Fruit fly (Drosophila melanogaster): ENCODE results near the gene grp.
A peak's percentile ranks its signal among the peaks of the same experiment; 100 is the strongest.

grp gene

dm6 chr2L:16684908-16685611 is 5.2 kb downstream of the grp start (continued):
- TF ChIP-seq slou (GFP tag; optimal IDR thresholded peaks at IDR 0.05) (no peak), Xbp1 (GFP tag; optimal IDR thresholded peaks at IDR 0.05) (peak; percentile 46), Six4 (GFP tag; optimal IDR thresholded peaks at IDR 0.05) (peak; percentile 33), CG2678 (tag; optimal IDR thresholded peaks at IDR 0.05) (peak; percentile 89), CG11504 (tag; optimal IDR thresholded peaks at IDR 0.05) (peak; percentile 84), CG18262 (tag; optimal IDR thresholded peaks at IDR 0.05) (peak; percentile 87), ewg (GFP tag; optimal IDR thresholded peaks at IDR 0.05) (peak; percentile 92), CG4360 (GFP tag; IDR thresholded peaks at IDR 0.05) (no peak), CG17361 (GFP tag; IDR thresholded peaks at IDR 0.05) (peak; percentile 77), lilli (GFP tag; optimal IDR thresholded peaks at IDR 0.05) (no peak), CG12155 (GFP tag; optimal IDR thresholded peaks at IDR 0.05) (peak; percentile 28), gsb (GFP tag; IDR thresholded peaks at IDR 0.05) (no peak), CG4424 (GFP tag; optimal IDR thresholded peaks at IDR 0.05) (peak; percentile 62), btn (GFP tag; optimal IDR thresholded peaks at IDR 0.05) (no peak), fru (optimal IDR thresholded peaks at IDR 0.05) (no peak), CG16863 (GFP tag; optimal IDR thresholded peaks at IDR 0.05) (no peak), Tbp (GFP tag; optimal IDR thresholded peaks at IDR 0.05) (no peak), CG7372 (GFP tag; IDR thresholded peaks at IDR 0.05) (0 out of 2 replicates have a peak, but pooled peaks have one; percentile 18), her (GFP tag; optimal IDR thresholded peaks at IDR 0.05) (no peak), CG31224 (GFP tag; IDR thresholded peaks at IDR 0.05) (no peak), p53 (GFP tag; optimal IDR thresholded peaks at IDR 0.05) (no peak), CG17359 (tag; optimal IDR thresholded peaks at IDR 0.05) (peak; percentile 33), wek (GFP tag; optimal IDR thresholded peaks at IDR 0.05) (no peak), Poxn (GFP tag; IDR thresholded peaks at IDR 0.05) (no peak), Dp (GFP tag; optimal IDR thresholded peaks at IDR 0.05) (no peak), CG7839 (tag; optimal IDR thresholded peaks at IDR 0.05) (peak; percentile 82), HLH4C (GFP tag; IDR thresholded peaks at IDR 0.05; ENCODE audit: partially characterized antibody) (no peak), CG10462 (GFP tag; optimal IDR thresholded peaks at IDR 0.05) (no peak), Sox102F (GFP tag; optimal IDR thresholded peaks at IDR 0.05) (peak; percentile 58), CG6654 (GFP tag; optimal IDR thresholded peaks at IDR 0.05) (peak; percentile 7), fu2 (GFP tag; optimal IDR thresholded peaks at IDR 0.05) (no peak), dysf (GFP tag; IDR thresholded peaks at IDR 0.05) (peak; percentile 50; the same call in 2 of the 3 replicates), CG10979 (tag; optimal IDR thresholded peaks at IDR 0.05) (peak; percentile 78), Dip2 (GFP tag; IDR thresholded peaks at IDR 0.05) (no peak), Ssrp (tag; optimal IDR thresholded peaks at IDR 0.05) (peak; percentile 57), CG16813 (GFP tag; IDR thresholded peaks at IDR 0.05; ENCODE audit: partially characterized antibody) (no peak), ranshi (GFP tag; IDR thresholded peaks at IDR 0.05) (no peak), lbe (GFP tag; optimal IDR thresholded peaks at IDR 0.05) (no peak), Rx (GFP tag; IDR thresholded peaks at IDR 0.05) (no peak), CG6791 (GFP tag; IDR thresholded peaks at IDR 0.05; ENCODE audit: partially characterized antibody) (no peak), MBD-R2 (GFP tag; IDR thresholded peaks at IDR 0.05) (no peak), Blimp-1 (GFP tag; optimal IDR thresholded peaks at IDR 0.05) (peak; percentile 72), nau (GFP tag; optimal IDR thresholded peaks at IDR 0.05) (no peak), kni (GFP tag; optimal IDR thresholded peaks at IDR 0.05) (no peak), Atf6 (GFP tag; IDR thresholded peaks at IDR 0.05) (peak; percentile 40; the same call in 1 of the 2 replicates), pan (optimal IDR thresholded peaks at IDR 0.05) (no peak), pan (GFP tag; optimal IDR thresholded peaks at IDR 0.05 in 1 of 2, IDR thresholded peaks at IDR 0.05 in 1 of 2) (no peak), Fer3 (tag; optimal IDR thresholded peaks at IDR 0.05) (peak; percentile 57), CG10959 (GFP tag; IDR thresholded peaks at IDR 0.05) (no peak), bbx (GFP tag; IDR thresholded peaks at IDR 0.05; ENCODE audit: partially characterized antibody) (no peak)
